Worm (Caenorhabditis elegans) whole organism, L4 larva: ENCODE measurements around the gene Y75B8A.33.

ENCODE experiments used
- ceh-44 ChIP-seq: fragments of 200-800 bp; sonication (Bioruptor generic); IDR thresholded peaks from 2 replicates; pipeline ENCODE4 v1.3.6; 2022; ENCODE audit warnings: missing genetic modification reagents, missing genetic modification characterization, missing compliant biosample characterization
- nhr-111 ChIP-seq: fragments of 200-800 bp; sonication (Bioruptor generic); optimal IDR thresholded peaks from 2 replicates; lab custom pipeline; 2018; ENCODE audit warnings: mild to moderate bottlenecking, missing genetic modification characterization, missing compliant biosample characterization
- nhr-6 ChIP-seq: fragments of 150-350 bp; optimal IDR thresholded peaks from 2 replicates; lab custom pipeline; 2014; ENCODE audit warnings: missing biosample characterization, missing genetic modification characterization
- skn-1 ChIP-seq: fragments of 150-350 bp; optimal IDR thresholded peaks from 2 replicates; lab custom pipeline; 2014; ENCODE audit warnings: missing biosample characterization, missing genetic modification characterization
- unc-39 ChIP-seq: sonication (generic microtip); optimal IDR thresholded peaks from 2 replicates; lab custom pipeline; 2017; ENCODE audit warnings: missing biosample characterization, missing genetic modification characterization
- unc-62 ChIP-seq, 3 experiments: fragments of 150-350 bp in 1 of 3; sonication (generic microtip); optimal IDR thresholded peaks in 2 of 3; peaks in 1 of 3; 1 replicate in 1 of 3; 2 replicates in 2 of 3; lab custom pipeline; 2014 to 2017; ENCODE audit warnings: missing biosample characterization in 3 of 3, missing genetic modification characterization in 3 of 3, missing genetic modification reagents in 3 of 3, missing genotype in 1 of 3

DNA sequence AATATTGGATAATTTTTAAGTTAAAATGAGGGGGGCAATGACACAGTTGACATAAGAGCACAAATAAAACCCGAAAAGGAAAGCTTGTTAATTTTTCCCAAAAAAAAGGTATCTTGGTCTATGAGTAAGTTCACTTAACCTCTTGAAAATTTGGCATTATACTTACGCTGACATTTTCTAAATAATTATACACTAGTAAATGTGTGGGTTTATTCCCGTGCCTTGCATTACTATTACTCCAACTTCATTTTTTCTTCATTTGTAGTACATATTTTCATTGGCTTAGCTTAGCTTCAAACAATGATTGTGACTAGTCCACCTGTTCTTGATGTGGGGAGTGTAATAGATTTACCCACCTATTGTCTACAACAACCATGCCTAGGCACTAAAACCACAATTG is 7.9 kb downstream of the Y75B8A.33 start, which contains the start of gene Y75B8A.34:
- TF ChIP-seq nhr-6 (tag; lab: Kevin White, UChicago) = no peak
- no peak for TF ChIP-seq unc-62 (GFP tag; optimal IDR thresholded peaks at IDR 0.05 in 1 of 2; lab: Kevin White, UChicago)
- no peak for TF ChIP-seq unc-62 (tag; optimal IDR thresholded peaks at IDR 0.05; lab: Kevin White, UChicago)
- TF ChIP-seq unc-39 (tag; lab: Kevin White, UChicago) = no peak
- no peak for TF ChIP-seq skn-1
- TF ChIP-seq nhr-111 (GFP tag; lab: Kevin White, UChicago) = no peak
- TF ChIP-seq ceh-44 (GFP tag; lab: Robert Waterston, UW) = no peak
